Worm (Caenorhabditis elegans) whole organism, midembryonic: ENCODE measurements around the gene nhr-146.

Experiments used
- T22C8.4 ChIP-seq: fragments of 200-800 bp; sonication (Bioruptor generic); IDR thresholded peaks from 2 replicates; pipeline ENCODE4 v1.3.6; 2022; ENCODE audit warnings: missing genetic modification characterization, missing compliant biosample characterization
- cog-1 ChIP-seq: sonication (generic microtip); optimal IDR thresholded peaks from 2 replicates; lab custom pipeline; 2016; ENCODE audit warnings: missing genetic modification characterization, missing compliant biosample characterization
- flt-1 ChIP-seq: fragments of 200-800 bp; sonication (Bioruptor generic); IDR thresholded peaks from 2 replicates; pipeline ENCODE4 v1.3.6; 2022; ENCODE audit warnings: missing genetic modification characterization, missing compliant biosample characterization
- klf-2 ChIP-seq: fragments of 200-800 bp; sonication (Bioruptor generic); conservative IDR thresholded peaks from 2 replicates; pipeline ENCODE4 v1.3.6; 2022; ENCODE audit warnings: missing genetic modification reagents, missing genetic modification characterization, missing compliant biosample characterization
- med-1 ChIP-seq: sonication (generic microtip); optimal IDR thresholded peaks from 2 replicates; lab custom pipeline; 2017; ENCODE audit warnings: missing genetic modification characterization, mild to moderate bottlenecking, missing compliant biosample characterization, antibody characterized with exemption, missing genetic modification reagents; ENCODE audit not compliant: insufficient read depth
- ref-1 ChIP-seq: fragments of 200-800 bp; sonication (Bioruptor generic); conservative IDR thresholded peaks from 2 replicates; pipeline ENCODE4 v1.3.6; 2022; ENCODE audit warnings: missing genetic modification reagents, missing genetic modification characterization, missing compliant biosample characterization
- tab-1 ChIP-seq: fragments of 200-800 bp; sonication (Bioruptor generic); IDR thresholded peaks from 2 replicates; pipeline ENCODE4 v1.3.6; 2022; ENCODE audit warnings: missing genetic modification characterization, missing compliant biosample characterization
- ztf-23 ChIP-seq: fragments of 200-800 bp; sonication (Bioruptor generic); IDR thresholded peaks from 2 replicates; pipeline ENCODE4 v1.3.6; 2022; ENCODE audit warnings: missing genetic modification reagents, missing genetic modification characterization, missing compliant biosample characterization
- ztf-29 ChIP-seq: fragments of 200-800 bp; sonication (Bioruptor generic); IDR thresholded peaks from 2 replicates; pipeline ENCODE4 v1.3.6; 2022; ENCODE audit warnings: missing genetic modification reagents, missing genetic modification characterization, missing compliant biosample characterization

ce11 chrIV:1649349-1649748 lies 22.7 kb downstream of the nhr-146 start:
- no peak for TF ChIP-seq klf-2 (GFP tag; lab: Robert Waterston, UW)
- TF ChIP-seq flt-1 (GFP tag; lab: Robert Waterston, UW), result no peak
- TF ChIP-seq med-1, result no peak
- TF ChIP-seq T22C8.4 (GFP tag; lab: Robert Waterston, UW), result no peak
- no peak for TF ChIP-seq ztf-23
- no peak for TF ChIP-seq cog-1 (tag; lab: Kevin White, UChicago)
- no peak for TF ChIP-seq tab-1 (GFP tag; lab: Robert Waterston, UW)
- no peak for TF ChIP-seq ztf-29 (GFP tag; lab: Robert Waterston, UW)
- TF ChIP-seq ref-1 (GFP tag; lab: Robert Waterston, UW), result no peak
